Fruit fly (Drosophila melanogaster): ENCODE data around the gene CG11815.

CG11815 gene

dm6 chr3L:1947463-1948126 lies 23.4 kb downstream of the CG11815 start, which contains the start of the genes mu2 and Cnb (continued):
- TF ChIP-seq amos (GFP tag; IDR thresholded peaks at IDR 0.05; ENCODE audit: partially characterized antibody) (peak; percentile 76), Abd-B (GFP tag; optimal IDR thresholded peaks at IDR 0.05) (peak; percentile 31), CG2678 (tag; optimal IDR thresholded peaks at IDR 0.05) (no peak), CG7987 (GFP tag; optimal IDR thresholded peaks at IDR 0.05) (no peak), sima (GFP tag; optimal IDR thresholded peaks at IDR 0.05) (no peak), Neu2 (GFP tag; optimal IDR thresholded peaks at IDR 0.05; ENCODE audit: borderline replicate concordance) (no peak), Xrp1 (GFP tag; IDR thresholded peaks at IDR 0.05) (no peak), Ets65A (GFP tag) (peak; percentile 59), toy (GFP tag; IDR thresholded peaks at IDR 0.05) (no peak), Dip2 (GFP tag; IDR thresholded peaks at IDR 0.05) (no peak), CkIIα-i1 (GFP tag; IDR thresholded peaks at IDR 0.05) (no peak), gcm2 (GFP tag; optimal IDR thresholded peaks at IDR 0.05) (no peak), wek (GFP tag; optimal IDR thresholded peaks at IDR 0.05) (no peak), fd102C (GFP tag; optimal IDR thresholded peaks at IDR 0.05) (no peak), chinmo (GFP tag; IDR thresholded peaks at IDR 0.05; ENCODE audit: partially characterized antibody) (0 out of 4 replicates have a peak, but pooled peaks have one; percentile 70), lbe (GFP tag; optimal IDR thresholded peaks at IDR 0.05) (no peak), cas (GFP tag; IDR thresholded peaks at IDR 0.05) (no peak), CG15011 (GFP tag; optimal IDR thresholded peaks at IDR 0.05) (no peak), jing (GFP tag; optimal IDR thresholded peaks at IDR 0.05) (no peak), yki (optimal IDR thresholded peaks at IDR 0.05) (no peak), Mes4 (GFP tag; optimal IDR thresholded peaks at IDR 0.05) (no peak), nom (GFP tag; optimal IDR thresholded peaks at IDR 0.05) (no peak), inv (GFP tag; IDR thresholded peaks at IDR 0.05; ENCODE audit: partially characterized antibody) (peak; percentile 80), peb (GFP tag; IDR thresholded peaks at IDR 0.05) (no peak), B-H1 (GFP tag; IDR thresholded peaks at IDR 0.05) (no peak), prd (optimal IDR thresholded peaks at IDR 0.05) (no peak), prd (GFP tag; IDR thresholded peaks at IDR 0.05) (0 out of 3 replicates have a peak, but pooled peaks have one; percentile 18), Gsc (GFP tag; IDR thresholded peaks at IDR 0.05) (no peak), maf-S (GFP tag; optimal IDR thresholded peaks at IDR 0.05) (no peak), ci (GFP tag; IDR thresholded peaks at IDR 0.05) (peak; percentile 40; the same call in 1 of the 3 replicates), CG11504 (tag; optimal IDR thresholded peaks at IDR 0.05) (no peak), CG7556 (GFP tag; optimal IDR thresholded peaks at IDR 0.05) (no peak), dmrt11E (tag; optimal IDR thresholded peaks at IDR 0.05) (no peak), psq (GFP tag; optimal IDR thresholded peaks at IDR 0.05) (no peak), CG14860 (GFP tag; IDR thresholded peaks at IDR 0.05; ENCODE audit: partially characterized antibody) (peak; percentile 72; the same call in 2 of the 3 replicates), zen2 (GFP tag; IDR thresholded peaks at IDR 0.05; ENCODE audit: partially characterized antibody) (peak; percentile 75; the same call in 2 of the 3 replicates), gsb (GFP tag; IDR thresholded peaks at IDR 0.05) (no peak), Opbp (GFP tag; IDR thresholded peaks at IDR 0.05; ENCODE audit: partially characterized antibody) (peak; percentile 78; the same call in 2 of the 3 replicates), Adf1 (GFP tag; IDR thresholded peaks at IDR 0.05) (no peak), CG6765 (GFP tag; optimal IDR thresholded peaks at IDR 0.05) (no peak), CG15696 (tag; optimal IDR thresholded peaks at IDR 0.05) (no peak), odd (GFP tag; optimal IDR thresholded peaks at IDR 0.05) (no peak), sens-2 (GFP tag; IDR thresholded peaks at IDR 0.05) (no peak), Myb (GFP tag; optimal IDR thresholded peaks at IDR 0.05) (no peak), CG2120 (GFP tag; optimal IDR thresholded peaks at IDR 0.05) (no peak), Fer3 (tag; optimal IDR thresholded peaks at IDR 0.05) (no peak), Taf1 (GFP tag; IDR thresholded peaks at IDR 0.05) (no peak), HHEX (GFP tag; optimal IDR thresholded peaks at IDR 0.05) (no peak), CG32767 (GFP tag; IDR thresholded peaks at IDR 0.05) (0 out of 2 replicates have a peak, but pooled peaks have one; percentile 20), CG18476 (GFP tag; optimal IDR thresholded peaks at IDR 0.05) (peak; percentile 2)
